Worm (Caenorhabditis elegans): Measurements from ENCODE around the gene arrd-3.

ce11 chrII:9431119-9431518, 18.8 kb downstream of the arrd-3 start:
- TF ChIP-seq unc-39 (tag; optimal IDR thresholded peaks at IDR 0.05) = no peak
- no peak for TF ChIP-seq fkh-2 (tag; optimal IDR thresholded peaks at IDR 0.05)
- TF ChIP-seq pqm-1 (tag; optimal IDR thresholded peaks at IDR 0.05) = no peak
- TF ChIP-seq ceh-28 (tag; optimal IDR thresholded peaks at IDR 0.05) = no peak
- TF ChIP-seq R02D3.7 (tag; optimal IDR thresholded peaks at IDR 0.05) = no peak
- TF ChIP-seq ztf-4 (tag; optimal IDR thresholded peaks at IDR 0.05) = no peak
- TF ChIP-seq elt-1 (tag; optimal IDR thresholded peaks at IDR 0.05) = no peak
- no peak for TF ChIP-seq ceh-82 (tag; optimal IDR thresholded peaks at IDR 0.05)
